Worm (Caenorhabditis elegans) whole organism, midembryonic: Measurements from ENCODE around the gene snx-6.
"Not testable (repeated sequence)": the region's sequence is repeated elsewhere in the genome, so short reads cannot be mapped to it uniquely, and the experiment has no call there.

Experiments used
- T22C8.4 ChIP-seq: fragments of 200-800 bp; sonication (Bioruptor generic); IDR thresholded peaks from 2 replicates; pipeline ENCODE4 v1.3.6; 2022; ENCODE audit warnings: missing genetic modification characterization, missing compliant biosample characterization
- cog-1 ChIP-seq: sonication (generic microtip); optimal IDR thresholded peaks from 2 replicates; lab custom pipeline; 2016; ENCODE audit warnings: missing genetic modification characterization, missing compliant biosample characterization
- flt-1 ChIP-seq: fragments of 200-800 bp; sonication (Bioruptor generic); IDR thresholded peaks from 2 replicates; pipeline ENCODE4 v1.3.6; 2022; ENCODE audit warnings: missing genetic modification characterization, missing compliant biosample characterization
- klf-2 ChIP-seq: fragments of 200-800 bp; sonication (Bioruptor generic); conservative IDR thresholded peaks from 2 replicates; pipeline ENCODE4 v1.3.6; 2022; ENCODE audit warnings: missing genetic modification reagents, missing genetic modification characterization, missing compliant biosample characterization
- med-1 ChIP-seq: sonication (generic microtip); optimal IDR thresholded peaks from 2 replicates; lab custom pipeline; 2017; ENCODE audit warnings: missing genetic modification characterization, mild to moderate bottlenecking, missing compliant biosample characterization, antibody characterized with exemption, missing genetic modification reagents; ENCODE audit not compliant: insufficient read depth
- ref-1 ChIP-seq: fragments of 200-800 bp; sonication (Bioruptor generic); conservative IDR thresholded peaks from 2 replicates; pipeline ENCODE4 v1.3.6; 2022; ENCODE audit warnings: missing genetic modification reagents, missing genetic modification characterization, missing compliant biosample characterization
- tab-1 ChIP-seq: fragments of 200-800 bp; sonication (Bioruptor generic); IDR thresholded peaks from 2 replicates; pipeline ENCODE4 v1.3.6; 2022; ENCODE audit warnings: missing genetic modification characterization, missing compliant biosample characterization
- ztf-23 ChIP-seq: fragments of 200-800 bp; sonication (Bioruptor generic); IDR thresholded peaks from 2 replicates; pipeline ENCODE4 v1.3.6; 2022; ENCODE audit warnings: missing genetic modification reagents, missing genetic modification characterization, missing compliant biosample characterization
- ztf-29 ChIP-seq: fragments of 200-800 bp; sonication (Bioruptor generic); IDR thresholded peaks from 2 replicates; pipeline ENCODE4 v1.3.6; 2022; ENCODE audit warnings: missing genetic modification reagents, missing genetic modification characterization, missing compliant biosample characterization

Gene snx-6

ce11 chrV:17979789-17980188 lies at the start of gene snx-6:
TSS of gene snx-6 (minus strand) at chrV:17980082.
- TF ChIP-seq cog-1 (tag; lab: Kevin White, UChicago): no peak
- no peak for TF ChIP-seq tab-1 (GFP tag; lab: Robert Waterston, UW)
- no peak for TF ChIP-seq flt-1
- TF ChIP-seq klf-2 (GFP tag; lab: Robert Waterston, UW): no peak
- no peak for TF ChIP-seq ref-1 (GFP tag; lab: Robert Waterston, UW)

ce11 chrV:18022179-18022578 lies 42.3 kb upstream of the snx-6 start, which contains the start of gene prp-6:
TSS of gene prp-6 (plus strand) at chrV:18022479.
- no peak for TF ChIP-seq med-1
- no peak for TF ChIP-seq tab-1 (GFP tag; lab: Robert Waterston, UW)
- TF ChIP-seq klf-2 (GFP tag; lab: Robert Waterston, UW): no peak
- TF ChIP-seq ref-1 (GFP tag; lab: Robert Waterston, UW): no peak
- TF ChIP-seq cog-1 (tag; lab: Kevin White, UChicago): no peak
- no peak for TF ChIP-seq T22C8.4 (GFP tag; lab: Robert Waterston, UW)
- TF ChIP-seq ztf-23: no peak
- no peak for TF ChIP-seq ztf-29 (GFP tag; lab: Robert Waterston, UW)
- no peak for TF ChIP-seq flt-1

ce11 chrV:18021464-18021863 lies 41.6 kb upstream of the snx-6 start:
- no peak for TF ChIP-seq cog-1 (tag; lab: Kevin White, UChicago)
- TF ChIP-seq ref-1 (GFP tag; lab: Robert Waterston, UW): no peak
- TF ChIP-seq med-1: no peak
- no peak for TF ChIP-seq ztf-29 (GFP tag; lab: Robert Waterston, UW)
- no peak for TF ChIP-seq ztf-23
- TF ChIP-seq flt-1: no peak
- TF ChIP-seq tab-1 (GFP tag; lab: Robert Waterston, UW): no peak
- TF ChIP-seq klf-2 (GFP tag; lab: Robert Waterston, UW): no peak
- no peak for TF ChIP-seq T22C8.4 (GFP tag; lab: Robert Waterston, UW)

- TF ChIP-seq ztf-23 (no peak), T22C8.4 (GFP tag; lab: Robert Waterston, UW) (no peak), cog-1 (tag; lab: Kevin White, UChicago) (no peak), klf-2 (GFP tag; lab: Robert Waterston, UW) (no peak), tab-1 (GFP tag; lab: Robert Waterston, UW) (no peak), ref-1 (GFP tag; lab: Robert Waterston, UW) (no peak), ztf-29 (GFP tag; lab: Robert Waterston, UW) (no peak), flt-1 (no peak), med-1 (no peak)
These were observed 37.3 kb upstream of the snx-6 start, which contains the start of gene srh-134 for ce11 chrV:18017226-18017625. TSS of gene srh-134 (minus strand) at chrV:18017326.

DNA sequence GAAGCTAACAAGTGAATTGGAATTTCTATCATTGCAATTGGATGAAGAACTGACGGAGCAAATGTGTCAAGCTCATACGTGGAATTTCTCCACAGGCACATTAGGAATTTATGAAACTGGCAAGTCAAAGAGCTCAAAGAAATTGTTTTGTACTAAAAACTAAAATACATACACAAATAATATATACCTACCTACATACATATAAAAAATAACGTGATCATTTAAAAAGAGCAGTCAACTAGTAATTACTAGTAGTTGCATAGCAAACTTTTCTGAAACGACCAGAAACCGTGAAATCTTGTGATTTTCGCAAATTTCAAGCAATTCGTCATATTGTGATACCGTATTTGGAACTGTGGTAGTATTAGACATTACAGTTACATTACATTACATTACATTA lies 34.2 kb upstream of the snx-6 start, which contains the start of gene srh-133:
Gene srh-133, minus strand, starts transcription at position 101 of the 400 bp plus-strand sequence.
- no peak for TF ChIP-seq ztf-23
- TF ChIP-seq ztf-29 (GFP tag; lab: Robert Waterston, UW): no peak
- TF ChIP-seq T22C8.4 (GFP tag; lab: Robert Waterston, UW): no peak
- no peak for TF ChIP-seq cog-1 (tag; lab: Kevin White, UChicago)
- TF ChIP-seq flt-1: no peak
- TF ChIP-seq ref-1 (GFP tag; lab: Robert Waterston, UW): no peak
- TF ChIP-seq med-1: no peak

ce11 chrV:18010737-18011136 lies 30.9 kb upstream of the snx-6 start, which contains the start of gene Y59A8B.26:
TSS of gene Y59A8B.26 (minus strand) at chrV:18010837.
- not testable (repeated sequence) for TF ChIP-seq ztf-29 (GFP tag; lab: Robert Waterston, UW); tab-1 (GFP tag; lab: Robert Waterston, UW); flt-1

DNA sequence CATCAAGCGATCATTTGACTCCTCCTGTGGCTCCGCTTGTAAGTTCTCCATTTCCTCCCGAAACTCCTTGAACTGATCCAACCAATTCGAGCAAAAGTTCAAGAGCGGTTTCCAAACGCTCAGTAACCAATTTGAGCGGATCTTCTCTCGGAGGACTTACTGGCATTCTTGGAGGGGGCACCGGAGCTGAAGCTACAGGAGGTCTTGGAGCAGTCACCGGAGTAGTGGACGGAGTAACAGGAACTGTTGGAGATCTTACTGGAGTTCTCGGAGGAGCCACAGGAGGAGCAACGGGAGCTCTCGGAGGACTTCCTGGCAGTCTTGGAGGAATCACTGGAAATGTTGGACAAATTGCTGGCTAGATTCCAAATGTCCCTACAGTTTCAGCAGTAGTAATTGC lies 28.8 kb upstream of the snx-6 start:
- TF ChIP-seq klf-2 (GFP tag; lab: Robert Waterston, UW) (no peak), ztf-29 (GFP tag; lab: Robert Waterston, UW) (no peak), flt-1 (no peak), ztf-23 (no peak), cog-1 (tag; lab: Kevin White, UChicago) (no peak), tab-1 (GFP tag; lab: Robert Waterston, UW) (no peak), ref-1 (GFP tag; lab: Robert Waterston, UW) (no peak), med-1 (no peak), T22C8.4 (GFP tag; lab: Robert Waterston, UW) (no peak)

DNA sequence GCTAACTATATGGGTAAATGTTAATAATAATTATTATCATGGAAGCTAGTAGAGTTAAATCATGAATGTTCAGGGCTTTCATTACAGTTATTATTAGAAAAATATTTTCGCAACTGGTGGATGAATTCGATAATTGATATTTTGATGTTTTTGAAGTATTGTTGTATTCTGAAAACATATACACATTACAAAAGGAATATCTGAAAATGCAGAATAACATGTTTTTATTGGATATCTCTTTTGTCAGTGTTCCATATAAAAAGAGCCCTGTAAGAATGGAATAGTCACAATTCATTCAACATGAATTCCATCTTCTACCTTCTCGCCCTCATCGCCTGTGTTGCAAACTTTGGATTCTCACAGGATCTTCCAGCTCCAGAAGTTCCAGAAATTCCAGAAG lies 27.0 kb upstream of the snx-6 start, which contains the start of gene Y59A8B.19:
Gene Y59A8B.19, plus strand, starts transcription at position 301 of the 400 bp plus-strand sequence.
- TF ChIP-seq ztf-29, klf-2, tab-1 (GFP tag; lab: Robert Waterston, UW): not testable (repeated sequence)

ce11 chrV:18003876-18004275 lies 24.0 kb upstream of the snx-6 start:
- TF ChIP-seq cog-1 (tag; lab: Kevin White, UChicago): no peak
- no peak for TF ChIP-seq flt-1
- TF ChIP-seq T22C8.4 (GFP tag; lab: Robert Waterston, UW): no peak
- TF ChIP-seq med-1: no peak
- TF ChIP-seq ref-1 (GFP tag; lab: Robert Waterston, UW): no peak
- no peak for TF ChIP-seq ztf-29 (GFP tag; lab: Robert Waterston, UW)
- TF ChIP-seq ztf-23: no peak
- no peak for TF ChIP-seq klf-2 (GFP tag; lab: Robert Waterston, UW)
- no peak for TF ChIP-seq tab-1 (GFP tag; lab: Robert Waterston, UW)

DNA sequence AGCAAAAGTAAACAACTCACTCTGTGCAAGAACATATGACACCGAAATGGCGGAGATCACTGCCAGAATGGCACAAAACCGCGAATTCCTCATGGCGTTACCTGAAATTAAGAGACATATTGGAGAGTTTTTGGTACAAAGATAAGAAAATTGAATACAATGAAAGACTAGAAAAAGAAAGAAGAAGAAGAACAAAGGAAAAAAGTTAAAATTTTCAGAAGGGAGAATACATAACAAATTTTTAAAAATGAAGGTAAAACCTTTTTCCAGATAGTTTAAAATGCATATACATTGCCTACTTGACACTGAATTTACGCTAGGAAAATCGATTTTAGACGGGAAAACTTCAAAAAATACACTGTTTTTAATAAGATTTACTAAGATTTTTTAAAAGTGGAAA lies 21.4 kb upstream of the snx-6 start, which contains the start of gene lon-8:
Gene lon-8, minus strand, starts transcription at position 101 of the 400 bp plus-strand sequence.
- TF ChIP-seq klf-2 (GFP tag; lab: Robert Waterston, UW): no peak
- TF ChIP-seq tab-1 (GFP tag; lab: Robert Waterston, UW): no peak
- no peak for TF ChIP-seq ztf-29 (GFP tag; lab: Robert Waterston, UW)
- no peak for TF ChIP-seq flt-1
- no peak for TF ChIP-seq ref-1 (GFP tag; lab: Robert Waterston, UW)
- TF ChIP-seq ztf-23: no peak
- TF ChIP-seq cog-1 (tag; lab: Kevin White, UChicago): no peak
- TF ChIP-seq med-1: no peak
- TF ChIP-seq T22C8.4 (GFP tag; lab: Robert Waterston, UW): no peak
